Worm (Caenorhabditis elegans) whole organism, early embryonic: ENCODE results near the gene ptp-4A2.
A peak's percentile ranks its signal among the peaks of the same experiment; 100 is the strongest.

ENCODE experiments used
- B0310.2 ChIP-seq: sonication (generic microtip); optimal IDR thresholded peaks from 2 replicates; lab custom pipeline; 2016; ENCODE audit warnings: mild to moderate bottlenecking, missing genetic modification characterization, missing compliant biosample characterization
- F13C5.2 ChIP-seq: sonication (generic microtip); optimal IDR thresholded peaks from 2 replicates; lab custom pipeline; 2017; ENCODE audit warnings: mild to moderate bottlenecking, missing genetic modification characterization, inconsistent platforms, missing compliant biosample characterization
- aly-1 ChIP-seq: sonication (generic microtip); optimal IDR thresholded peaks from 2 replicates; lab custom pipeline; 2016; ENCODE audit warnings: missing genetic modification characterization, missing compliant biosample characterization
- ama-1 ChIP-seq: fragments of 150-350 bp; optimal IDR thresholded peaks from 2 replicates; lab custom pipeline; 2014
- ceh-13 ChIP-seq: fragments of 200-800 bp; sonication (Bioruptor generic); optimal IDR thresholded peaks from 2 replicates; lab custom pipeline; 2018; ENCODE audit warnings: mild to moderate bottlenecking, missing genetic modification characterization, missing compliant biosample characterization
- ceh-36 ChIP-seq: sonication (generic microtip); optimal IDR thresholded peaks from 2 replicates; lab custom pipeline; 2016; ENCODE audit warnings: missing genetic modification characterization, inconsistent platforms, missing compliant biosample characterization
- ets-7 ChIP-seq: sonication (generic microtip); optimal IDR thresholded peaks from 2 replicates; lab custom pipeline; 2016; ENCODE audit warnings: missing genotype, missing genetic modification characterization, missing compliant biosample characterization
- flt-1 ChIP-seq: fragments of 200-800 bp; sonication (Bioruptor generic); IDR thresholded peaks from 2 replicates; pipeline ENCODE4 v1.3.6; 2022; ENCODE audit warnings: missing genetic modification characterization, missing compliant biosample characterization
- hmbx-1 ChIP-seq: sonication (generic microtip); optimal IDR thresholded peaks from 2 replicates; lab custom pipeline; 2016; ENCODE audit warnings: mild to moderate bottlenecking, missing genetic modification characterization, missing compliant biosample characterization
- hmg-4 ChIP-seq: fragments of 200-800 bp; sonication (Bioruptor generic); optimal IDR thresholded peaks from 2 replicates; lab custom pipeline; 2018; ENCODE audit warnings: mild to moderate bottlenecking, missing genetic modification characterization, missing compliant biosample characterization
- hnd-1 ChIP-seq: sonication (generic microtip); optimal IDR thresholded peaks from 2 replicates; lab custom pipeline; 2016; ENCODE audit warnings: missing genetic modification characterization, missing compliant biosample characterization
- pes-1 ChIP-seq: fragments of 200-800 bp; sonication (Bioruptor generic); IDR thresholded peaks from 2 replicates; pipeline ENCODE4 v1.3.6; 2022; ENCODE audit warnings: missing genetic modification reagents, missing genetic modification characterization, missing compliant biosample characterization
- scrt-1 ChIP-seq: fragments of 200-800 bp; sonication (Bioruptor generic); IDR thresholded peaks from 2 replicates; pipeline ENCODE4 v1.3.6; 2022; ENCODE audit warnings: missing genetic modification characterization, missing compliant biosample characterization
- sea-1 ChIP-seq: fragments of 200-800 bp; sonication (Bioruptor generic); conservative IDR thresholded peaks from 2 replicates; pipeline ENCODE4 v1.3.6; 2022; ENCODE audit warnings: missing genetic modification characterization, missing compliant biosample characterization
- tbx-11 ChIP-seq: fragments of 200-800 bp; sonication (Bioruptor generic); IDR thresholded peaks from 2 replicates; pipeline ENCODE4 v1.3.6; 2022; ENCODE audit warnings: missing genetic modification characterization, missing compliant biosample characterization
- tbx-37 ChIP-seq: fragments of 200-800 bp; sonication (Bioruptor generic); conservative IDR thresholded peaks from 2 replicates; pipeline ENCODE4 v1.3.6; 2022; ENCODE audit warnings: missing genetic modification reagents, missing genetic modification characterization, missing compliant biosample characterization
- tra-4 ChIP-seq: sonication (generic microtip); optimal IDR thresholded peaks from 2 replicates; lab custom pipeline; 2017; ENCODE audit warnings: missing genetic modification characterization, missing compliant biosample characterization

The ptp-4A2 gene

ce11 chrX:3976755-3977154 lies 33.6 kb upstream of the ptp-4A2 start:
- no peak for TF ChIP-seq aly-1 (tag; lab: Kevin White, UChicago)
- no peak for TF ChIP-seq ceh-36
- TF ChIP-seq ama-1 (lab: Kevin White, UChicago), result no peak
- TF ChIP-seq flt-1, result no peak
- TF ChIP-seq scrt-1 (GFP tag; lab: Robert Waterston, UW), result no peak
- TF ChIP-seq tbx-11, result no peak
- TF ChIP-seq B0310.2 (tag; lab: Kevin White, UChicago), result no peak
- TF ChIP-seq hmbx-1 (tag; lab: Kevin White, UChicago), result no peak
- TF ChIP-seq hmg-4 (GFP tag; lab: Kevin White, UChicago), result no peak
- no peak for TF ChIP-seq hnd-1 (tag; lab: Kevin White, UChicago)
- no peak for TF ChIP-seq ets-7 (tag; lab: Kevin White, UChicago)
- TF ChIP-seq tra-4 (tag; lab: Kevin White, UChicago), result no peak
- TF ChIP-seq pes-1 (GFP tag; lab: Robert Waterston, UW), result no peak
- no peak for TF ChIP-seq tbx-37
- TF ChIP-seq ceh-13 (GFP tag; lab: Kevin White, UChicago), result no peak
- TF ChIP-seq F13C5.2, result no peak
- TF ChIP-seq sea-1 (GFP tag; lab: Robert Waterston, UW), result no peak

DNA sequence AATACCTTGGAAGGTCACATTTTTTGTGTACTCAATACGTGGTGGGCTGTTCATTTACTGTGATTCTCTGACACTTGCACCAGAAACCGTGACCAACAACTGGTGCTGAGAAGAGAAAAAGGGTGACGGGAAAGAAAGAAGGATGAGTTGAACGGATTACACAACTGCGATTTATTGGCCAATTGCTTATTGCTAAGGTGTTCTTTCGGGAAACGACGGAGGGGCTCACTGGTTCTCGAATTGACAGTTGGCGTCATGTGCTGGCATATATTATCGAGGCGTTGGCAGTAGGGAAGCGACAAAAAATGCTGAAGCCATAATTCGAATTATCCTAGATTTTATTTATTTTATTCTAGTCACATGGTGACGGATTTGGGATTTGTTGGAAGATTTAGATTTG lies 31.0 kb upstream of the ptp-4A2 start:
- no peak for TF ChIP-seq aly-1 (tag; lab: Kevin White, UChicago)
- no peak for TF ChIP-seq scrt-1 (GFP tag; lab: Robert Waterston, UW)
- TF ChIP-seq sea-1 (GFP tag; lab: Robert Waterston, UW), result no peak
- no peak for TF ChIP-seq hmg-4 (GFP tag; lab: Kevin White, UChicago)
- no peak for TF ChIP-seq tbx-37
- TF ChIP-seq B0310.2 (tag; lab: Kevin White, UChicago), result no peak
- no peak for TF ChIP-seq flt-1

ce11 chrX:3973534-3973933 lies 30.4 kb upstream of the ptp-4A2 start, which contains the start of gene C16B8.4:
C16B8.4 (minus strand) TSS chrX:3973634.
- TF ChIP-seq sea-1 (GFP tag; lab: Robert Waterston, UW) (no peak), ceh-36 (no peak), B0310.2 (tag; lab: Kevin White, UChicago) (no peak), hmg-4 (GFP tag; lab: Kevin White, UChicago) (no peak), aly-1 (tag; lab: Kevin White, UChicago) (no peak), flt-1 (no peak), tbx-11 (no peak), hmbx-1 (tag; lab: Kevin White, UChicago) (no peak), ceh-13 (GFP tag; lab: Kevin White, UChicago) (no peak), ama-1 (lab: Kevin White, UChicago) (no peak), hnd-1 (tag; lab: Kevin White, UChicago) (no peak), F13C5.2 (no peak), tbx-37 (no peak), tra-4 (tag; lab: Kevin White, UChicago) (no peak), scrt-1 (GFP tag; lab: Robert Waterston, UW) (no peak), pes-1 (GFP tag; lab: Robert Waterston, UW) (no peak), ets-7 (tag; lab: Kevin White, UChicago) (no peak)

DNA sequence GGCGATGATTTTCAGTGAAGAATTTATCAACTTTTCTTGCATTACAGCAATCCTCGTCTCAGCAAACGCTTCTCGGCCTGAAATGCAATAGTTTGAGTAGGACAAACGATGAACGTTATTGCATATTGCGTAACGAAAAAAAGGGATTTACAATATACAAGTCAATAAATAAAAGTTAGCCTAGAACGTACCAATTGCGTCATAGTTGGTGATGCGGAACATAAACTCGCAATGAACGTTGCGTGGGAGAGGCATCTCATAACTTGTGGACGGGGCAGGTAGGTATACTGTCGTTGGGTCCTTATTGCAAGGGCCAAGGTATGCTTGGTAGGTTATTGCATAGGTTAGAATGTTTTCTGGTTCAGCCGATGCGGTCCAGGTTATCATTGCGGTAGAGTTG lies 27.7 kb upstream of the ptp-4A2 start:
- TF ChIP-seq hnd-1 (tag; lab: Kevin White, UChicago) (no peak), tra-4 (tag; lab: Kevin White, UChicago) (no peak), hmg-4 (GFP tag; lab: Kevin White, UChicago) (no peak), ama-1 (lab: Kevin White, UChicago) (no peak), ets-7 (tag; lab: Kevin White, UChicago) (no peak), scrt-1 (GFP tag; lab: Robert Waterston, UW) (no peak)

ce11 chrX:3969980-3970403 lies 26.9 kb upstream of the ptp-4A2 start:
- TF ChIP-seq tra-4 (tag; lab: Kevin White, UChicago) (peak; percentile 71), tbx-37 (peak; percentile 89), flt-1 (peak; percentile 96), ets-7 (tag; lab: Kevin White, UChicago) (peak; percentile 85), sea-1 (GFP tag; lab: Robert Waterston, UW) (peak; percentile 94), ceh-13 (GFP tag; lab: Kevin White, UChicago) (peak; percentile 69), hmg-4 (GFP tag; lab: Kevin White, UChicago) (peak; percentile 97), pes-1 (GFP tag; lab: Robert Waterston, UW) (peak; percentile 96), ama-1 (lab: Kevin White, UChicago) (peak; percentile 72), scrt-1 (GFP tag; lab: Robert Waterston, UW) (peak; percentile 90), F13C5.2 (peak; percentile 95), hnd-1 (tag; lab: Kevin White, UChicago) (peak; percentile 80), tbx-11 (peak; percentile 96), B0310.2 (tag; lab: Kevin White, UChicago) (peak; percentile 83), ceh-36 (peak; percentile 90), aly-1 (tag; lab: Kevin White, UChicago) (peak; percentile 92), hmbx-1 (tag; lab: Kevin White, UChicago) (peak; percentile 77)

DNA sequence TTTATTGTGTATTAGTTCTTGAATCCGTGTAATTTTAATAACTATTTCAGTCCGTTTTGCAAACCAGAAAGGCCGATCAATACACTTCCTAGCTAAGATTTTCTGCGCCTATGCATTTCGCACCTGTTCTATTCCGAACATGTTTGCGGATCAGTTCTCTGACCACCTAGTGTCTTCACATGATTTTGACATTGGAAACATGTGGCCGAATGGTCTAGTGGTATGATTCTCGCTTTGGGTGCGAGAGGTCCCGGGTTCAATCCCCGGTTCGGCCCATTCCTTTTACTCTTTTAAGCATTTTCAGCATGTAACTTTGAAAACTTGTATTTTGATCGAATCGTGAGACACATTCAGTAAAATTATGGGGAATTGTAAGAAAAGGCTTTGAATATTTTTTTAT lies 26.2 kb upstream of the ptp-4A2 start:
- TF ChIP-seq flt-1, result peak; percentile 81
- peak; percentile 87 for TF ChIP-seq pes-1 (GFP tag; lab: Robert Waterston, UW)
- no peak for TF ChIP-seq hnd-1 (tag; lab: Kevin White, UChicago)
- peak; percentile 80 for TF ChIP-seq tbx-11
- peak; percentile 56 for TF ChIP-seq ceh-36
- no peak for TF ChIP-seq F13C5.2
- peak; percentile 84 for TF ChIP-seq tbx-37
- peak; percentile 84 for TF ChIP-seq scrt-1 (GFP tag; lab: Robert Waterston, UW)
- TF ChIP-seq ama-1 (lab: Kevin White, UChicago), result no peak
- TF ChIP-seq aly-1 (tag; lab: Kevin White, UChicago), result no peak
- no peak for TF ChIP-seq tra-4 (tag; lab: Kevin White, UChicago)
- peak; percentile 80 for TF ChIP-seq sea-1 (GFP tag; lab: Robert Waterston, UW)
- TF ChIP-seq B0310.2 (tag; lab: Kevin White, UChicago), result no peak
- TF ChIP-seq ets-7 (tag; lab: Kevin White, UChicago), result no peak
- peak; percentile 31 for TF ChIP-seq ceh-13 (GFP tag; lab: Kevin White, UChicago)
- no peak for TF ChIP-seq hmbx-1 (tag; lab: Kevin White, UChicago)
- no peak for TF ChIP-seq hmg-4 (GFP tag; lab: Kevin White, UChicago)
